Worm (Caenorhabditis elegans) whole organism, mixed stage, embryonic: Measurements from ENCODE around the gene B0496.6.

ENCODE experiments used
- M03D4.4 ChIP-seq: sonication (generic microtip); optimal IDR thresholded peaks from 2 replicates; lab custom pipeline; 2017; ENCODE audit warnings: mild to moderate bottlenecking, missing genetic modification characterization, missing compliant biosample characterization
- bed-3 ChIP-seq: fragments of 200-800 bp; sonication (Bioruptor generic); optimal IDR thresholded peaks from 3 replicates; lab custom pipeline; 2018; ENCODE audit warnings: mild to moderate bottlenecking, missing genetic modification characterization, moderate library complexity, missing compliant biosample characterization
- blmp-1 ChIP-seq: fragments of 150-350 bp; optimal IDR thresholded peaks from 2 replicates; lab custom pipeline; 2014; ENCODE audit warnings: missing biosample characterization, missing genetic modification characterization
- ceh-39 ChIP-seq: fragments of 150-350 bp; optimal IDR thresholded peaks from 2 replicates; lab custom pipeline; 2014; ENCODE audit warnings: missing biosample characterization, missing genetic modification characterization
- ceh-43 ChIP-seq: fragments of 200-800 bp; sonication (Bioruptor generic); optimal IDR thresholded peaks from 2 replicates; lab custom pipeline; 2018; ENCODE audit warnings: mild to moderate bottlenecking, missing genetic modification characterization, moderate library complexity, missing compliant biosample characterization
- ceh-83 ChIP-seq: fragments of 200-800 bp; sonication (Bioruptor generic); optimal IDR thresholded peaks from 2 replicates; lab custom pipeline; 2018; ENCODE audit warnings: mild to moderate bottlenecking, missing genetic modification characterization, missing compliant biosample characterization
- ces-1 ChIP-seq: fragments of 150-350 bp; optimal IDR thresholded peaks from 2 replicates; lab custom pipeline; 2014; ENCODE audit warnings: missing biosample characterization, missing genetic modification reagents, missing genetic modification characterization
- cnd-1 ChIP-seq: fragments of 200-800 bp; sonication (Bioruptor generic); optimal IDR thresholded peaks from 2 replicates; lab custom pipeline; 2018; ENCODE audit warnings: mild to moderate bottlenecking, missing genetic modification characterization, missing compliant biosample characterization
- drap-1 ChIP-seq: fragments of 200-800 bp; sonication (Bioruptor generic); optimal IDR thresholded peaks from 3 replicates; lab custom pipeline; 2018; ENCODE audit warnings: mild to moderate bottlenecking, missing genetic modification characterization, missing compliant biosample characterization
- elt-1 ChIP-seq: sonication (generic microtip); optimal IDR thresholded peaks from 2 replicates; lab custom pipeline; 2017; ENCODE audit warnings: missing genetic modification characterization, mild to moderate bottlenecking, missing compliant biosample characterization, antibody characterized with exemption, moderate library complexity, borderline replicate concordance; ENCODE audit not compliant: insufficient read depth
- elt-3 ChIP-seq: fragments of 150-350 bp; optimal IDR thresholded peaks from 2 replicates; lab custom pipeline; 2014; ENCODE audit warnings: missing biosample characterization, missing genetic modification characterization
- flh-1 ChIP-seq: fragments of 200-800 bp; sonication (Bioruptor generic); optimal IDR thresholded peaks from 2 replicates; lab custom pipeline; 2018; ENCODE audit warnings: mild to moderate bottlenecking, missing genetic modification characterization, moderate library complexity, missing compliant biosample characterization
- ham-2 ChIP-seq: fragments of 200-800 bp; sonication (Bioruptor generic); optimal IDR thresholded peaks from 2 replicates; lab custom pipeline; 2018; ENCODE audit warnings: mild to moderate bottlenecking, missing genetic modification characterization, missing compliant biosample characterization
- hlh-1 ChIP-seq: fragments of 150-350 bp; optimal IDR thresholded peaks from 2 replicates; lab custom pipeline; 2014; ENCODE audit warnings: missing biosample characterization, missing genetic modification reagents, missing genetic modification characterization
- lin-13 ChIP-seq: fragments of 150-350 bp; optimal IDR thresholded peaks from 2 replicates; lab custom pipeline; 2014; ENCODE audit warnings: missing biosample characterization, missing genetic modification characterization
- lin-32 ChIP-seq: fragments of 200-800 bp; sonication (Bioruptor generic); optimal IDR thresholded peaks from 2 replicates; lab custom pipeline; 2018; ENCODE audit warnings: mild to moderate bottlenecking, missing genetic modification characterization, missing compliant biosample characterization
- lsy-2 ChIP-seq: fragments of 150-350 bp; optimal IDR thresholded peaks from 2 replicates; lab custom pipeline; 2014; ENCODE audit warnings: missing biosample characterization, missing genetic modification characterization
- mab-5 ChIP-seq: fragments of 150-350 bp; optimal IDR thresholded peaks from 2 replicates; lab custom pipeline; 2014; ENCODE audit warnings: missing biosample characterization, missing genetic modification characterization
- mep-1 ChIP-seq: fragments of 150-350 bp; optimal IDR thresholded peaks from 2 replicates; lab custom pipeline; 2017; ENCODE audit warnings: missing biosample characterization, missing genetic modification reagents, missing genetic modification characterization, inconsistent platforms
- mls-2 ChIP-seq: sonication (generic microtip); optimal IDR thresholded peaks from 2 replicates; lab custom pipeline; 2016; ENCODE audit warnings: mild to moderate bottlenecking, missing genetic modification characterization, moderate library complexity, missing compliant biosample characterization
- nhr-12 ChIP-seq: fragments of 150-350 bp; optimal IDR thresholded peaks from 2 replicates; lab custom pipeline; 2014; ENCODE audit warnings: missing biosample characterization, missing genetic modification characterization
- nhr-2 ChIP-seq: fragments of 150-350 bp; optimal IDR thresholded peaks from 2 replicates; lab custom pipeline; 2014; ENCODE audit warnings: missing biosample characterization, missing genetic modification characterization
- nhr-237 ChIP-seq: fragments of 150-350 bp; optimal IDR thresholded peaks from 2 replicates; lab custom pipeline; 2014; ENCODE audit warnings: missing biosample characterization, missing genetic modification characterization
- nhr-28 ChIP-seq: fragments of 150-350 bp; optimal IDR thresholded peaks from 2 replicates; lab custom pipeline; 2014; ENCODE audit warnings: missing biosample characterization, missing genetic modification characterization
- nhr-76 ChIP-seq: sonication (generic microtip); optimal IDR thresholded peaks from 2 replicates; lab custom pipeline; 2017; ENCODE audit warnings: missing biosample characterization, missing genetic modification characterization
- pha-4 ChIP-seq: fragments of 150-350 bp; optimal IDR thresholded peaks from 2 replicates; lab custom pipeline; 2018; ENCODE audit warnings: missing biosample characterization, missing genetic modification reagents, missing genetic modification characterization
- sem-2 ChIP-seq: fragments of 200-800 bp; sonication (Bioruptor generic); optimal IDR thresholded peaks from 2 replicates; lab custom pipeline; 2018; ENCODE audit warnings: mild to moderate bottlenecking, missing genetic modification characterization, missing compliant biosample characterization
- snpc-4 ChIP-seq: fragments of 150-350 bp; optimal IDR thresholded peaks from 2 replicates; lab custom pipeline; 2014; ENCODE audit warnings: missing biosample characterization, missing genetic modification characterization
- sptf-1 ChIP-seq: sonication (generic microtip); optimal IDR thresholded peaks from 2 replicates; lab custom pipeline; 2017; ENCODE audit warnings: mild to moderate bottlenecking, missing genetic modification characterization, moderate library complexity, missing compliant biosample characterization
- tbx-8 ChIP-seq: fragments of 200-800 bp; sonication (Bioruptor generic); optimal IDR thresholded peaks from 2 replicates; lab custom pipeline; 2018; ENCODE audit warnings: mild to moderate bottlenecking, missing genetic modification characterization, moderate library complexity, missing compliant biosample characterization
- unc-120 ChIP-seq: sonication (generic microtip); optimal IDR thresholded peaks from 2 replicates; lab custom pipeline; 2017; ENCODE audit warnings: missing genetic modification characterization, missing compliant biosample characterization; ENCODE audit not compliant: poor library complexity, severe bottlenecking
- unc-62 ChIP-seq: fragments of 150-350 bp; optimal IDR thresholded peaks from 2 replicates; lab custom pipeline; 2014; ENCODE audit warnings: missing biosample characterization, missing genetic modification reagents, missing genetic modification characterization
- zip-8 ChIP-seq: fragments of 150-350 bp; optimal IDR thresholded peaks from 2 replicates; lab custom pipeline; 2014; ENCODE audit warnings: missing biosample characterization, missing genetic modification characterization
- ztf-11 ChIP-seq: fragments of 150-350 bp; optimal IDR thresholded peaks from 2 replicates; lab custom pipeline; 2014; ENCODE audit warnings: missing biosample characterization, missing genetic modification characterization

The B0496.6 gene

ce11 chrIV:7397507-7397906 lies 21.4 kb upstream of the B0496.6 start:
- peak; percentile 18 for TF ChIP-seq cnd-1 (tag; lab: Kevin White, UChicago)
- TF ChIP-seq snpc-4 (tag; lab: Kevin White, UChicago) = no peak

ce11 chrIV:7400502-7401118 lies 18.3 kb upstream of the B0496.6 start:
- TF ChIP-seq nhr-28 (tag; lab: Kevin White, UChicago) (no peak), unc-120 (tag; lab: Kevin White, UChicago) (peak; percentile 52), mls-2 (tag; lab: Kevin White, UChicago) (peak; percentile 41), ces-1 (peak; percentile 81)

ce11 chrIV:7402077-7402476 lies 16.8 kb upstream of the B0496.6 start:
- TF ChIP-seq blmp-1 (no peak), unc-62 (GFP tag; lab: Kevin White, UChicago) (no peak), snpc-4 (tag; lab: Kevin White, UChicago) (no peak), lsy-2 (peak; percentile 19), lin-13 (tag; lab: Kevin White, UChicago) (no peak), ham-2 (GFP tag; lab: Kevin White, UChicago) (no peak), ceh-83 (GFP tag; lab: Kevin White, UChicago) (no peak), ztf-11 (tag; lab: Kevin White, UChicago) (no peak), cnd-1 (tag; lab: Kevin White, UChicago) (no peak), ceh-43 (GFP tag; lab: Kevin White, UChicago) (no peak), M03D4.4 (tag; lab: Kevin White, UChicago) (no peak), mep-1 (tag; lab: Kevin White, UChicago) (peak; percentile 45), sptf-1 (peak; percentile 25), elt-3 (no peak), hlh-1 (tag; lab: Kevin White, UChicago) (no peak), zip-8 (no peak), ces-1 (peak; percentile 71), mab-5 (tag; lab: Kevin White, UChicago) (no peak), lin-32 (GFP tag; lab: Kevin White, UChicago) (no peak), bed-3 (GFP tag; lab: Kevin White, UChicago) (no peak), ceh-39 (tag; lab: Kevin White, UChicago) (no peak), sem-2 (GFP tag; lab: Kevin White, UChicago) (no peak), nhr-28 (tag; lab: Kevin White, UChicago) (no peak), unc-120 (tag; lab: Kevin White, UChicago) (peak; percentile 90), nhr-12 (no peak), nhr-237 (peak; percentile 24), nhr-2 (tag; lab: Kevin White, UChicago) (no peak), pha-4 (tag; lab: Kevin White, UChicago) (no peak), drap-1 (no peak), nhr-76 (no peak), tbx-8 (no peak), mls-2 (tag; lab: Kevin White, UChicago) (peak; percentile 65), flh-1 (GFP tag; lab: Kevin White, UChicago) (no peak), elt-1 (tag; lab: Kevin White, UChicago) (no peak)

DNA sequence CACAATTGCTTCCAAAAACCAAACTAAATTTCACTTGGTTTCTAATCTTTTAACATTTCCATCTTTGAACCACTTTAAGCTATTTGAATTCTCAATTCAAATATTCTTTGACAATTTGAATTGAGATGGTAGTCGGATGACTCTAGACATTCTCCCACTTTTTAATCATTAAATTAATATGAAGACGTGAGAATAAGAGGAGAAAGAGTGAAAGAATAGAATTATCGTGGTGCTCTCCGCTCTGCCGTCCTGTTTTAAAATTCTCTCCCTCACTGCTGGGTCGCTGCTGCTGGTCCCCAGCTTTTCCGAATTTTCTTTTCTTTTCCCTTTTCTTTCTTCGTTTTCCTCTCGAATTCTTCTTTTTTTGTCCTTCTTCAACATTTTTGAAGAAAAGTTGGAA lies 15.5 kb upstream of the B0496.6 start:
- TF ChIP-seq lsy-2 (no peak), tbx-8 (no peak), ces-1 (peak; percentile 74), unc-62 (GFP tag; lab: Kevin White, UChicago) (no peak), nhr-12 (no peak), nhr-237 (no peak), mls-2 (tag; lab: Kevin White, UChicago) (no peak)
- TF ChIP-seq, all 35 proteins: peak for 1
